Worm (Caenorhabditis elegans) whole organism, late embryonic: ENCODE results near the gene nspg-7.1.
"Not testable (repeated sequence)": the region's sequence is repeated elsewhere in the genome, so short reads cannot be mapped to it uniquely, and the experiment has no call there.

ENCODE experiments used
- C38D4.7 ChIP-seq: fragments of 200-800 bp; sonication (Bioruptor generic); optimal IDR thresholded peaks from 2 replicates; lab custom pipeline; 2018; ENCODE audit warnings: mild to moderate bottlenecking, missing genetic modification characterization, moderate library complexity, missing compliant biosample characterization
- K02D7.2 ChIP-seq: sonication (generic microtip); optimal IDR thresholded peaks from 2 replicates; lab custom pipeline; 2017; ENCODE audit warnings: mild to moderate bottlenecking, missing genetic modification characterization, missing compliant biosample characterization
- K09A11.1 ChIP-seq: sonication (generic microtip); optimal IDR thresholded peaks from 2 replicates; lab custom pipeline; 2017; ENCODE audit warnings: antibody characterized with exemption, mild to moderate bottlenecking, missing genetic modification characterization, missing compliant biosample characterization; ENCODE audit not compliant: insufficient read depth
- T23F11.4 ChIP-seq: fragments of 200-800 bp; sonication (Bioruptor generic); optimal IDR thresholded peaks from 2 replicates; lab custom pipeline; 2018; ENCODE audit warnings: mild to moderate bottlenecking, missing genetic modification characterization, missing compliant biosample characterization
- ahr-1 ChIP-seq: sonication (generic microtip); optimal IDR thresholded peaks from 2 replicates; lab custom pipeline; 2016; ENCODE audit warnings: missing genetic modification characterization, missing compliant biosample characterization
- ceh-14 ChIP-seq: sonication (generic microtip); optimal IDR thresholded peaks from 2 replicates; lab custom pipeline; 2016; ENCODE audit warnings: missing genotype, missing genetic modification characterization, missing compliant biosample characterization
- ceh-19 ChIP-seq: fragments of 200-800 bp; sonication (Bioruptor generic); optimal IDR thresholded peaks from 2 replicates; lab custom pipeline; 2018; ENCODE audit warnings: mild to moderate bottlenecking, missing genetic modification characterization, missing compliant biosample characterization
- ceh-30 ChIP-seq: fragments of 150-350 bp; optimal IDR thresholded peaks from 2 replicates; lab custom pipeline; 2014; ENCODE audit warnings: missing biosample characterization, missing genetic modification characterization
- ceh-31 ChIP-seq: sonication (generic microtip); optimal IDR thresholded peaks from 2 replicates; lab custom pipeline; 2016; ENCODE audit warnings: missing genetic modification characterization, missing compliant biosample characterization
- ceh-48 ChIP-seq: sonication (generic microtip); optimal IDR thresholded peaks from 2 replicates; lab custom pipeline; 2016; ENCODE audit warnings: missing genetic modification characterization, inconsistent platforms, missing compliant biosample characterization
- che-1 ChIP-seq: sonication (generic microtip); optimal IDR thresholded peaks from 2 replicates; lab custom pipeline; 2016; ENCODE audit warnings: mild to moderate bottlenecking, missing genetic modification characterization, missing compliant biosample characterization
- ets-4 ChIP-seq: sonication (generic microtip); optimal IDR thresholded peaks from 2 replicates; lab custom pipeline; 2016; ENCODE audit warnings: missing genetic modification characterization, missing compliant biosample characterization
- eyg-1 ChIP-seq: sonication (generic microtip); optimal IDR thresholded peaks from 2 replicates; lab custom pipeline; 2016; ENCODE audit warnings: missing genotype, missing genetic modification characterization, missing compliant biosample characterization
- fax-1 ChIP-seq: sonication (generic microtip); optimal IDR thresholded peaks from 2 replicates; lab custom pipeline; 2016; ENCODE audit warnings: missing genotype, missing genetic modification characterization, missing compliant biosample characterization
- fkh-6 ChIP-seq: sonication (generic microtip); optimal IDR thresholded peaks from 2 replicates; lab custom pipeline; 2016; ENCODE audit warnings: missing genetic modification characterization, missing compliant biosample characterization
- hlh-6 ChIP-seq: sonication (generic microtip); optimal IDR thresholded peaks from 2 replicates; lab custom pipeline; 2016; ENCODE audit warnings: missing genotype, missing genetic modification characterization, missing compliant biosample characterization
- lin-11 ChIP-seq: fragments of 200-800 bp; sonication (Bioruptor generic); optimal IDR thresholded peaks from 2 replicates; lab custom pipeline; 2018; ENCODE audit warnings: mild to moderate bottlenecking, missing genetic modification characterization, missing compliant biosample characterization
- mec-3 ChIP-seq: sonication (generic microtip); optimal IDR thresholded peaks from 2 replicates; lab custom pipeline; 2016; ENCODE audit warnings: borderline replicate concordance, missing genetic modification characterization, missing compliant biosample characterization
- nfya-1 ChIP-seq: sonication (generic microtip); optimal IDR thresholded peaks from 2 replicates; lab custom pipeline; 2017; ENCODE audit warnings: missing genetic modification characterization, mild to moderate bottlenecking, missing compliant biosample characterization, antibody characterized with exemption, moderate library complexity
- nhr-11 ChIP-seq: fragments of 150-350 bp; optimal IDR thresholded peaks from 2 replicates; lab custom pipeline; 2014; ENCODE audit warnings: missing biosample characterization, missing genetic modification characterization
- nhr-232 ChIP-seq: sonication (generic microtip); optimal IDR thresholded peaks from 2 replicates; lab custom pipeline; 2016; ENCODE audit warnings: missing genetic modification characterization, missing compliant biosample characterization
- pag-3 ChIP-seq: sonication (generic microtip); optimal IDR thresholded peaks from 2 replicates; lab custom pipeline; 2016; ENCODE audit warnings: missing compliant biosample characterization, missing genetic modification characterization, borderline replicate concordance
- pax-1 ChIP-seq: fragments of 150-350 bp; optimal IDR thresholded peaks from 2 replicates; lab custom pipeline; 2014; ENCODE audit warnings: missing biosample characterization, missing genetic modification characterization
- rnt-1 ChIP-seq: sonication (generic microtip); optimal IDR thresholded peaks from 2 replicates; lab custom pipeline; 2016; ENCODE audit warnings: missing genetic modification characterization, missing compliant biosample characterization
- sdc-2 ChIP-seq: sonication (generic microtip); optimal IDR thresholded peaks from 2 replicates; lab custom pipeline; 2016; ENCODE audit warnings: missing genotype, missing genetic modification characterization, missing compliant biosample characterization
- syd-9 ChIP-seq: sonication (generic microtip); optimal IDR thresholded peaks from 2 replicates; lab custom pipeline; 2016; ENCODE audit warnings: mild to moderate bottlenecking, missing genetic modification characterization, moderate library complexity, missing compliant biosample characterization
- tbx-2 ChIP-seq: sonication (generic microtip); optimal IDR thresholded peaks from 2 replicates; lab custom pipeline; 2016; ENCODE audit warnings: missing genetic modification characterization, missing compliant biosample characterization
- unc-42 ChIP-seq: sonication (generic microtip); optimal IDR thresholded peaks from 2 replicates; lab custom pipeline; 2016; ENCODE audit warnings: missing genotype, missing genetic modification characterization, missing compliant biosample characterization
- unc-55 ChIP-seq: sonication (generic microtip); optimal IDR thresholded peaks from 2 replicates; lab custom pipeline; 2017; ENCODE audit warnings: missing biosample characterization, missing genetic modification reagents, missing genetic modification characterization
- unc-86 ChIP-seq: sonication (generic microtip); optimal IDR thresholded peaks from 2 replicates; lab custom pipeline; 2016; ENCODE audit warnings: missing genetic modification characterization, missing compliant biosample characterization
- zip-5 ChIP-seq: sonication (generic microtip); optimal IDR thresholded peaks from 2 replicates; lab custom pipeline; 2016; ENCODE audit warnings: missing genetic modification characterization, missing compliant biosample characterization
- ztf-16 ChIP-seq: sonication (generic microtip); optimal IDR thresholded peaks from 2 replicates; lab custom pipeline; 2017; ENCODE audit warnings: missing genetic modification characterization, missing compliant biosample characterization

The nspg-7.1 gene

ce11 chrIV:9296285-9296684, 34.4 kb downstream of the nspg-7.1 start, which contains the start of gene F49C12.1:
TSS of gene F49C12.1 (minus strand) at chrIV:9296354.
- TF ChIP-seq ahr-1 (tag; lab: Kevin White, UChicago) (no peak), pag-3 (tag; lab: Kevin White, UChicago) (no peak), hlh-6 (tag; lab: Kevin White, UChicago) (no peak), ztf-16 (tag; lab: Kevin White, UChicago) (no peak), mec-3 (tag; lab: Kevin White, UChicago) (no peak), tbx-2 (tag; lab: Kevin White, UChicago) (no peak), zip-5 (tag; lab: Kevin White, UChicago) (no peak), nhr-11 (no peak), eyg-1 (tag; lab: Kevin White, UChicago) (no peak), che-1 (tag; lab: Kevin White, UChicago) (no peak), nhr-232 (tag; lab: Kevin White, UChicago) (no peak), ceh-14 (tag; lab: Kevin White, UChicago) (no peak), syd-9 (no peak), ceh-31 (no peak), fkh-6 (tag; lab: Kevin White, UChicago) (no peak), pax-1 (tag; lab: Kevin White, UChicago) (no peak), ceh-48 (no peak), C38D4.7 (GFP tag; lab: Kevin White, UChicago) (no peak), lin-11 (tag; lab: Kevin White, UChicago) (no peak), ets-4 (tag; lab: Kevin White, UChicago) (no peak)

- TF ChIP-seq K02D7.2; sdc-2 (tag; lab: Kevin White, UChicago); rnt-1: not testable (repeated sequence)
These were observed 36.8 kb downstream of the nspg-7.1 start, which contains the start of gene nhr-264 for ce11 chrIV:9293825-9294224. TSS of gene nhr-264 (minus strand) at chrIV:9293925.

ce11 chrIV:9289635-9290034, 41.0 kb downstream of the nspg-7.1 start:
- TF ChIP-seq syd-9 (no peak), fkh-6 (tag; lab: Kevin White, UChicago) (no peak), C38D4.7 (GFP tag; lab: Kevin White, UChicago) (no peak), fax-1 (tag; lab: Kevin White, UChicago) (no peak), ceh-19 (GFP tag; lab: Kevin White, UChicago) (no peak), unc-55 (no peak), ceh-30 (tag; lab: Kevin White, UChicago) (no peak), ceh-14 (tag; lab: Kevin White, UChicago) (no peak), T23F11.4 (no peak), lin-11 (tag; lab: Kevin White, UChicago) (no peak), K09A11.1 (no peak), unc-42 (tag; lab: Kevin White, UChicago) (no peak), ahr-1 (tag; lab: Kevin White, UChicago) (no peak), zip-5 (tag; lab: Kevin White, UChicago) (no peak), hlh-6 (tag; lab: Kevin White, UChicago) (no peak), unc-86 (tag; lab: Kevin White, UChicago) (no peak)

ce11 chrIV:9286305-9286704, 44.4 kb downstream of the nspg-7.1 start, which contains the start of gene nhr-267:
TSS of gene nhr-267 (minus strand) at chrIV:9286405.
- TF ChIP-seq nfya-1 (tag; lab: Kevin White, UChicago); ets-4 (tag; lab: Kevin White, UChicago); ceh-48: not testable (repeated sequence)
